Worm (Caenorhabditis elegans): ENCODE data around the gene col-109.

- no peak for TF ChIP-seq ceh-22 (tag; optimal IDR thresholded peaks at IDR 0.05)
- TF ChIP-seq unc-3 (GFP tag; conservative IDR thresholded peaks at IDR 0.05) = no peak
- no peak for TF ChIP-seq unc-3 (tag; optimal IDR thresholded peaks at IDR 0.05)
- no peak for TF ChIP-seq ztf-16 (tag; optimal IDR thresholded peaks at IDR 0.05)
- no peak for TF ChIP-seq tbx-2 (tag; optimal IDR thresholded peaks at IDR 0.05)
- no peak for TF ChIP-seq ama-1 (optimal IDR thresholded peaks at IDR 0.05)
- no peak for TF ChIP-seq nhr-11 (tag; optimal IDR thresholded peaks at IDR 0.05)
- no peak for TF ChIP-seq pha-4 (tag; optimal IDR thresholded peaks at IDR 0.05)
- no peak for TF ChIP-seq K02D7.2 (tag; optimal IDR thresholded peaks at IDR 0.05)
- no peak for TF ChIP-seq fkh-10 (GFP tag; optimal IDR thresholded peaks at IDR 0.05)
- no peak for TF ChIP-seq elt-2 (tag; optimal IDR thresholded peaks at IDR 0.05)
- no peak for TF ChIP-seq fax-1 (tag; optimal IDR thresholded peaks at IDR 0.05)
- no peak for TF ChIP-seq pqm-1 (tag; optimal IDR thresholded peaks at IDR 0.05)
- TF ChIP-seq odd-2 (tag; optimal IDR thresholded peaks at IDR 0.05) = no peak
- no peak for TF ChIP-seq nfya-1 (tag; optimal IDR thresholded peaks at IDR 0.05)
These were observed 16.2 kb downstream of the col-109 start, which contains the start of gene Y38C1BA.1 for ce11 chrIV:1803882-1804281.

Measured in whole organism, late embryonic.